Worm (Caenorhabditis elegans) whole organism, young adult: ENCODE measurements around the gene ttr-22.

ENCODE experiments used
- F22D6.2 ChIP-seq: sonication (generic microtip); optimal IDR thresholded peaks from 2 replicates; lab custom pipeline; 2016; ENCODE audit warnings: mild to moderate bottlenecking, missing genetic modification characterization, missing compliant biosample characterization
- F33H1.4 ChIP-seq: fragments of 200-800 bp; sonication (Bioruptor generic); IDR thresholded peaks from 2 replicates; pipeline ENCODE4 v1.3.6; 2022; ENCODE audit warnings: missing genetic modification reagents, missing genetic modification characterization, missing compliant biosample characterization
- F39B2.1 ChIP-seq: fragments of 200-800 bp; sonication (Bioruptor generic); IDR thresholded peaks from 2 replicates; pipeline ENCODE4 v1.3.6; 2022; ENCODE audit warnings: missing genetic modification reagents, missing genetic modification characterization, missing compliant biosample characterization
- F57A8.1 ChIP-seq: fragments of 200-800 bp; sonication (Bioruptor generic); optimal IDR thresholded peaks from 2 replicates; lab custom pipeline; 2018; ENCODE audit warnings: mild to moderate bottlenecking, missing genetic modification characterization, moderate library complexity, missing compliant biosample characterization
- F57C9.4 ChIP-seq: sonication (generic microtip); optimal IDR thresholded peaks from 2 replicates; lab custom pipeline; 2017; ENCODE audit warnings: mild to moderate bottlenecking, missing genetic modification characterization, missing compliant biosample characterization
- T07F8.4 ChIP-seq: sonication (generic microtip); optimal IDR thresholded peaks from 2 replicates; lab custom pipeline; 2016; ENCODE audit warnings: mild to moderate bottlenecking, missing genetic modification characterization, moderate library complexity, missing compliant biosample characterization
- efl-1 ChIP-seq: fragments of 150-350 bp; optimal IDR thresholded peaks from 2 replicates; lab custom pipeline; 2014; ENCODE audit warnings: missing biosample characterization, missing genetic modification reagents, missing genetic modification characterization
- madf-8 ChIP-seq: fragments of 200-800 bp; sonication (Bioruptor generic); conservative IDR thresholded peaks from 2 replicates; pipeline ENCODE4 v1.3.6; 2022; ENCODE audit warnings: missing genetic modification reagents, missing genetic modification characterization, missing compliant biosample characterization
- mel-28 ChIP-seq: sonication (generic microtip); optimal IDR thresholded peaks from 2 replicates; lab custom pipeline; 2016; ENCODE audit warnings: borderline replicate concordance, mild to moderate bottlenecking, missing genetic modification characterization, missing compliant biosample characterization
- pha-4 ChIP-seq: fragments of 150-350 bp; sonication (generic microtip); optimal IDR thresholded peaks from 2 replicates; lab custom pipeline; 2014; ENCODE audit warnings: missing biosample characterization, missing genetic modification reagents, missing genetic modification characterization
- snpc-4 ChIP-seq, 5 experiments: fragments of 150-350 bp in 1 of 5; sonication (generic microtip) in 4 of 5; optimal IDR thresholded peaks; 2 replicates each; lab custom pipeline; 2014 to 2018; ENCODE audit warnings: missing genetic modification characterization in 5 of 5, missing biosample characterization in 3 of 5, antibody characterized with exemption in 2 of 5, mild to moderate bottlenecking in 2 of 5, missing compliant biosample characterization in 2 of 5, missing genotype in 2 of 5, moderate library complexity in 2 of 5, missing genetic modification reagents in 1 of 5
- unc-62 ChIP-seq: fragments of 150-350 bp; optimal IDR thresholded peaks from 2 replicates; lab custom pipeline; 2014; ENCODE audit warnings: missing biosample characterization, missing genetic modification reagents, missing genetic modification characterization
- zim-3 ChIP-seq: sonication (generic microtip); optimal IDR thresholded peaks from 2 replicates; lab custom pipeline; 2017; ENCODE audit warnings: mild to moderate bottlenecking, missing genetic modification characterization, moderate library complexity, missing compliant biosample characterization

- TF ChIP-seq F33H1.4 (no peak), madf-8 (GFP tag; lab: Robert Waterston, UW) (no peak), unc-62 (GFP tag; lab: Kevin White, UChicago) (no peak), F57C9.4 (tag; lab: Kevin White, UChicago) (no peak), efl-1 (GFP tag; lab: Kevin White, UChicago) (no peak), F22D6.2 (tag; lab: Kevin White, UChicago) (no peak), F57A8.1 (GFP tag; lab: Kevin White, UChicago) (no peak), snpc-4 (GFP tag; optimal IDR thresholded peaks at IDR 0.05; lab: Kevin White, UChicago) (no peak), snpc-4 (tag; optimal IDR thresholded peaks at IDR 0.05; lab: Kevin White, UChicago) (no peak), pha-4 (tag; lab: Kevin White, UChicago) (no peak), T07F8.4 (tag; lab: Kevin White, UChicago) (no peak), mel-28 (no peak), zim-3 (no peak), F39B2.1 (GFP tag; lab: Robert Waterston, UW) (no peak)
Measured at ce11 chrV:12245777-12246452, 4.7 kb downstream of the ttr-22 start.
